Worm (Caenorhabditis elegans): Measurements from ENCODE around the gene K02D3.1.
A peak's percentile ranks its signal among the peaks of the same experiment; 100 is the strongest.

DNA sequence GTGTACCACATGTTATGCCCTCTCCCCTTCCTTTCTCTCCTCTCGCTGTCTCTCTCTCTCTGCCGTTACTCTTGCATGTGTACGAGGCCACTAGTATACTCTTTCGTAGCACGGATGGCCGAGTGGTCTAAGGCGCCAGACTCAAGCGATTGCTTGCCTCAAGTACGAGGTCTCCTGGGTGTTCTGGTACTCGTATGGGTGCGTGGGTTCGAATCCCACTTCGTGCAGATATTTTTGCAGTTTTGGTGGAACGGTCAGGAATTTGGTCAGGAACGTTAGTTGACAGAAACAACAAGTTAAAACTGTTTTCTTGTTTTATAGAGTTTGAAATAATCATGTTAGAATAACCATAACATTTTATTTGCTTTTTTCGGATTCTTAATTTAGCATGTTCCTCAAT lies 41.3 kb upstream of the K02D3.1 start:
- TF ChIP-seq T22C8.4 (GFP tag; IDR thresholded peaks at IDR 0.05) (peak; percentile 99), med-1 (GFP tag; optimal IDR thresholded peaks at IDR 0.05; ENCODE audit: insufficient read depth) (peak; percentile 86), ref-1 (GFP tag; conservative IDR thresholded peaks at IDR 0.05) (peak; percentile 98), ztf-23 (GFP tag; IDR thresholded peaks at IDR 0.05) (peak; percentile 98), tab-1 (GFP tag; IDR thresholded peaks at IDR 0.05) (peak; percentile 100)

All from whole organism, midembryonic.